Worm (Caenorhabditis elegans): ENCODE data around the gene C03G6.6.

ce11 chrV:7352186-7353053 lies 4.8 kb upstream of the C03G6.6 start, which contains the start of the genes srh-231 and srh-275:
- TF ChIP-seq flt-1 (GFP tag; IDR thresholded peaks at IDR 0.05) (no peak), ama-1 (optimal IDR thresholded peaks at IDR 0.05) (no peak), tbx-37 (GFP tag; conservative IDR thresholded peaks at IDR 0.05) (no peak), ets-7 (tag; optimal IDR thresholded peaks at IDR 0.05) (no peak), ceh-36 (tag; optimal IDR thresholded peaks at IDR 0.05) (no peak), hmg-4 (GFP tag; optimal IDR thresholded peaks at IDR 0.05) (no peak), ceh-13 (GFP tag; optimal IDR thresholded peaks at IDR 0.05) (no peak), hmbx-1 (tag; optimal IDR thresholded peaks at IDR 0.05) (no peak), B0310.2 (tag; optimal IDR thresholded peaks at IDR 0.05) (no peak), hnd-1 (tag; optimal IDR thresholded peaks at IDR 0.05) (no peak), tra-4 (tag; optimal IDR thresholded peaks at IDR 0.05) (no peak), pes-1 (GFP tag; IDR thresholded peaks at IDR 0.05) (no peak)
